5 fruit fly cellular contexts compared by ENCODE assay signal in genomic region chrX:7901153-7902038, dm6.
TF ChIP-seq lines count a peak whose summit lies in the region.

Gene RpS6 (minus strand): TSS chrX:7901331.
Gene bys (plus strand): TSS chrX:7901880.

- TF ChIP-seq CTCF in whole organism, embryonic (GFP tag; optimal IDR thresholded peaks at IDR 0.05; lab: Kevin White, UChicago), result no peak

TF ChIP-seq in whole organism, adult, 20 proteins besides CTCF, POLR2A, EP300 and RAD21 (continues in another document):
- TF ChIP-seq CG5204 (GFP tag; optimal IDR thresholded peaks at IDR 0.05; lab: Kevin White, UChicago) (no peak), cnc (optimal IDR thresholded peaks at IDR 0.05; lab: Kevin White, UChicago) (no peak), Hr96 (GFP tag; optimal IDR thresholded peaks at IDR 0.05; lab: Kevin White, UChicago) (peak; percentile 83), CG14711 (tag; optimal IDR thresholded peaks at IDR 0.05; lab: Kevin White, UChicago) (peak; percentile 62), CG7101 (tag; optimal IDR thresholded peaks at IDR 0.05; lab: Kevin White, UChicago) (peak; percentile 69), toe (GFP tag; optimal IDR thresholded peaks at IDR 0.05; lab: Kevin White, UChicago) (peak; percentile 57), CG1620 (GFP tag; optimal IDR thresholded peaks at IDR 0.05; lab: Kevin White, UChicago) (peak; percentile 63), CG11617 (GFP tag; optimal IDR thresholded peaks at IDR 0.05; lab: Kevin White, UChicago) (peak; percentile 84), cic (GFP tag; optimal IDR thresholded peaks at IDR 0.05; lab: Kevin White, UChicago) (no peak), tj (GFP tag; optimal IDR thresholded peaks at IDR 0.05; lab: Kevin White, UChicago) (peak; percentile 39), ovo (GFP tag; optimal IDR thresholded peaks at IDR 0.05; lab: Kevin White, UChicago) (peak; percentile 6), kay (GFP tag; lab: Kevin White, UChicago; ENCODE audit: borderline replicate concordance) (no peak), CG33017 (tag; optimal IDR thresholded peaks at IDR 0.05; lab: Kevin White, UChicago) (peak; percentile 40), CG12768 (GFP tag; optimal IDR thresholded peaks at IDR 0.05; lab: Kevin White, UChicago) (peak; percentile 13), Mnt (GFP tag; optimal IDR thresholded peaks at IDR 0.05; lab: Kevin White, UChicago) (peak; percentile 99), Clk (GFP tag; optimal IDR thresholded peaks at IDR 0.05; lab: Kevin White, UChicago) (no peak), bab1 (GFP tag; optimal IDR thresholded peaks at IDR 0.05; lab: Kevin White, UChicago) (peak; percentile 84), pad (GFP tag; optimal IDR thresholded peaks at IDR 0.05; lab: Kevin White, UChicago) (peak; percentile 54)

TF ChIP-seq in whole organism, embryonic, 481 proteins besides CTCF, POLR2A, EP300 and RAD21 (continues in another document):
- TF ChIP-seq CG34224 (GFP tag; IDR thresholded peaks at IDR 0.05; lab: Robert Waterston, UW; ENCODE audit: partially characterized antibody) (peak; percentile 70), gt (GFP tag; IDR thresholded peaks at IDR 0.05; lab: Robert Waterston, UW) (no peak), lab (GFP tag; optimal IDR thresholded peaks at IDR 0.05; lab: Kevin White, UChicago) (peak; percentile 80), jumu (GFP tag; optimal IDR thresholded peaks at IDR 0.05; lab: Kevin White, UChicago) (no peak), Spps (tag; optimal IDR thresholded peaks at IDR 0.05; lab: Kevin White, UChicago) (no peak), CG10431 (GFP tag; optimal IDR thresholded peaks at IDR 0.05; lab: Kevin White, UChicago) (peak; percentile 51), H15 (GFP tag; IDR thresholded peaks at IDR 0.05; lab: Robert Waterston, UW) (peak; percentile 58; the same call in 1 of the 3 replicates), CG3847 (GFP tag; IDR thresholded peaks at IDR 0.05; lab: Robert Waterston, UW) (peak; percentile 38; the same call in 1 of the 2 replicates), Pdp1 (GFP tag; optimal IDR thresholded peaks at IDR 0.05; lab: Kevin White, UChicago) (peak; percentile 15 to 42), Dll (GFP tag; IDR thresholded peaks at IDR 0.05; lab: Robert Waterston, UW; ENCODE audit: partially characterized antibody) (peak; percentile 80), CG12769 (tag; optimal IDR thresholded peaks at IDR 0.05; lab: Kevin White, UChicago) (peak; percentile 4), chif (GFP tag; optimal IDR thresholded peaks at IDR 0.05; lab: Kevin White, UChicago) (peak in 1 of 2 experiments; percentile 8), B-H1 (GFP tag; IDR thresholded peaks at IDR 0.05; lab: Robert Waterston, UW) (peak; percentile 14; the same call in 1 of the 3 replicates), CG9215 (GFP tag; IDR thresholded peaks at IDR 0.05; lab: Robert Waterston, UW) (no peak; the same call in 1 of the 2 replicates), Ets65A (GFP tag; lab: Kevin White, UChicago) (peak; percentile 37), az2 (GFP tag; optimal IDR thresholded peaks at IDR 0.05; lab: Kevin White, UChicago) (peak; percentile 29), bowl (GFP tag; IDR thresholded peaks at IDR 0.05; lab: Robert Waterston, UW) (no peak), CG17802 (tag; optimal IDR thresholded peaks at IDR 0.05; lab: Kevin White, UChicago) (peak; percentile 34)

TF ChIP-seq in whole organism, prepupa, 60 proteins besides CTCF, POLR2A, EP300 and RAD21 (continues in another document):
- TF ChIP-seq Lpt (GFP tag; optimal IDR thresholded peaks at IDR 0.05; lab: Kevin White, UChicago) (no peak), Ets96B (tag; optimal IDR thresholded peaks at IDR 0.05; lab: Kevin White, UChicago) (no peak), CG10631 (GFP tag; optimal IDR thresholded peaks at IDR 0.05; lab: Kevin White, UChicago) (peak; percentile 47), Blimp-1 (GFP tag; optimal IDR thresholded peaks at IDR 0.05; lab: Kevin White, UChicago) (no peak), Sox14 (GFP tag; optimal IDR thresholded peaks at IDR 0.05; lab: Kevin White, UChicago) (peak; percentile 42), salr (GFP tag; optimal IDR thresholded peaks at IDR 0.05; lab: Kevin White, UChicago) (peak in 1 of 2 experiments; percentile 26), CG3032 (tag; optimal IDR thresholded peaks at IDR 0.05; lab: Kevin White, UChicago) (peak; percentile 38), Smox (GFP tag; optimal IDR thresholded peaks at IDR 0.05; lab: Kevin White, UChicago) (peak; percentile 30), CG8119 (GFP tag; IDR thresholded peaks at IDR 0.05; lab: Robert Waterston, UW) (no peak), CG8319 (GFP tag; optimal IDR thresholded peaks at IDR 0.05; lab: Kevin White, UChicago) (peak; percentile 6), CG9139 (GFP tag; optimal IDR thresholded peaks at IDR 0.05; lab: Kevin White, UChicago) (peak; percentile 64), dsx (GFP tag; optimal IDR thresholded peaks at IDR 0.05; lab: Kevin White, UChicago; ENCODE audit: poor library complexity, severe bottlenecking) (no peak), esn (GFP tag; optimal IDR thresholded peaks at IDR 0.05; lab: Kevin White, UChicago) (peak; percentile 59), CG8632 (GFP tag; optimal IDR thresholded peaks at IDR 0.05; lab: Kevin White, UChicago) (peak; percentile 41), Eip75B (GFP tag; optimal IDR thresholded peaks at IDR 0.05; lab: Kevin White, UChicago) (peak; percentile 17), Hr38 (GFP tag; optimal IDR thresholded peaks at IDR 0.05; lab: Kevin White, UChicago) (no peak), achi (GFP tag; optimal IDR thresholded peaks at IDR 0.05; lab: Kevin White, UChicago) (peak; percentile 38), Hr4 (GFP tag; optimal IDR thresholded peaks at IDR 0.05; lab: Kevin White, UChicago) (no peak), CG7368 (GFP tag; optimal IDR thresholded peaks at IDR 0.05; lab: Kevin White, UChicago) (peak; percentile 30)

TF ChIP-seq in whole organism, pupa, 21 proteins besides CTCF, POLR2A, EP300 and RAD21:
- TF ChIP-seq CG4496 (GFP tag; IDR thresholded peaks at IDR 0.05; lab: Robert Waterston, UW) (peak; percentile 66), Ets98B (GFP tag; IDR thresholded peaks at IDR 0.05; lab: Robert Waterston, UW) (peak; percentile 38), CG12605 (GFP tag; IDR thresholded peaks at IDR 0.05; lab: Robert Waterston, UW) (peak; percentile 44; the same call in 1 of the 2 replicates), CG17806 (tag; optimal IDR thresholded peaks at IDR 0.05; lab: Kevin White, UChicago) (no peak), CG8159 (tag; optimal IDR thresholded peaks at IDR 0.05; lab: Kevin White, UChicago) (peak; percentile 16), CG15710 (tag; optimal IDR thresholded peaks at IDR 0.05; lab: Kevin White, UChicago) (peak; percentile 16), Pif1B (GFP tag; optimal IDR thresholded peaks at IDR 0.05; lab: Kevin White, UChicago) (no peak), Snoo (tag; optimal IDR thresholded peaks at IDR 0.05; lab: Kevin White, UChicago) (peak; percentile 60), Pif1A (GFP tag; optimal IDR thresholded peaks at IDR 0.05; lab: Kevin White, UChicago) (peak; percentile 61), CG9948 (tag; optimal IDR thresholded peaks at IDR 0.05; lab: Kevin White, UChicago) (peak; percentile 28), CG8301 (tag; optimal IDR thresholded peaks at IDR 0.05; lab: Kevin White, UChicago) (no peak), fd96Ca (GFP tag; IDR thresholded peaks at IDR 0.05; lab: Robert Waterston, UW) (peak; percentile 58; the same call in 1 of the 3 replicates), CG34367 (tag; optimal IDR thresholded peaks at IDR 0.05; lab: Kevin White, UChicago) (peak; percentile 24)

TF ChIP-seq in whole organism, wandering third instar larva, 38 proteins besides CTCF, POLR2A, EP300 and RAD21 (continues in another document):
- TF ChIP-seq CrebA (GFP tag; optimal IDR thresholded peaks at IDR 0.05; lab: Kevin White, UChicago; ENCODE audit: borderline replicate concordance) (no peak), h (GFP tag; optimal IDR thresholded peaks at IDR 0.05; lab: Kevin White, UChicago) (peak; percentile 38), N (GFP tag; optimal IDR thresholded peaks at IDR 0.05; lab: Kevin White, UChicago) (no peak), sage (GFP tag; optimal IDR thresholded peaks at IDR 0.05; lab: Kevin White, UChicago) (peak; percentile 7), dsf (GFP tag; optimal IDR thresholded peaks at IDR 0.05; lab: Kevin White, UChicago; ENCODE audit: borderline replicate concordance) (peak; percentile 44), Sp1 (GFP tag; optimal IDR thresholded peaks at IDR 0.05; lab: Kevin White, UChicago) (peak; percentile 64), CG9705 (GFP tag; optimal IDR thresholded peaks at IDR 0.05; lab: Kevin White, UChicago) (peak; percentile 19), tai (GFP tag; optimal IDR thresholded peaks at IDR 0.05; lab: Kevin White, UChicago) (no peak), Mio (GFP tag; optimal IDR thresholded peaks at IDR 0.05; lab: Kevin White, UChicago) (no peak), jim (GFP tag; optimal IDR thresholded peaks at IDR 0.05; lab: Kevin White, UChicago) (peak; percentile 57), brk (GFP tag; optimal IDR thresholded peaks at IDR 0.05; lab: Kevin White, UChicago) (peak; percentile 45), CG32264 (GFP tag; optimal IDR thresholded peaks at IDR 0.05; lab: Kevin White, UChicago) (no peak), OdsH (GFP tag; optimal IDR thresholded peaks at IDR 0.05; lab: Kevin White, UChicago) (peak; percentile 19), woc (GFP tag; optimal IDR thresholded peaks at IDR 0.05; lab: Kevin White, UChicago) (peak; percentile 63), Hnf4 (GFP tag; optimal IDR thresholded peaks at IDR 0.05; lab: Kevin White, UChicago) (peak; percentile 60), Dif (GFP tag; optimal IDR thresholded peaks at IDR 0.05; lab: Kevin White, UChicago; ENCODE audit: partially characterized antibody) (peak; percentile 41), Dfd (GFP tag; optimal IDR thresholded peaks at IDR 0.05; lab: Kevin White, UChicago) (no peak), Hr83 (GFP tag; optimal IDR thresholded peaks at IDR 0.05; lab: Kevin White, UChicago; ENCODE audit: poor library complexity, severe bottlenecking) (peak; percentile 93), foxo (GFP tag; optimal IDR thresholded peaks at IDR 0.05; lab: Kevin White, UChicago) (peak in 1 of 2 experiments; percentile 43), pan (optimal IDR thresholded peaks at IDR 0.05; lab: Kevin White, UChicago) (no peak), HLH106 (tag; optimal IDR thresholded peaks at IDR 0.05; lab: Kevin White, UChicago) (peak; percentile 43), GATAd (GFP tag; optimal IDR thresholded peaks at IDR 0.05; lab: Kevin White, UChicago) (peak; percentile 33), Myc (optimal IDR thresholded peaks at IDR 0.05; lab: Kevin White, UChicago) (peak; percentile 47), usp (GFP tag; optimal IDR thresholded peaks at IDR 0.05; lab: Kevin White, UChicago) (no peak), Vsx2 (GFP tag; optimal IDR thresholded peaks at IDR 0.05; lab: Kevin White, UChicago; ENCODE audit: partially characterized antibody) (no peak), Abd-B (GFP tag; optimal IDR thresholded peaks at IDR 0.05; lab: Kevin White, UChicago) (no peak), Hr78 (GFP tag; optimal IDR thresholded peaks at IDR 0.05; lab: Kevin White, UChicago) (no peak), ey (GFP tag; optimal IDR thresholded peaks at IDR 0.05; lab: Kevin White, UChicago) (peak; percentile 7)
